Fruit fly (Drosophila melanogaster) whole organism, embryonic: ENCODE measurements around the gene CG43137.

Experiments used
- ATbp ChIP-seq: fragments of 200-800 bp; sonication (Bioruptor generic); optimal IDR thresholded peaks from 2 replicates; lab custom pipeline; 2017; ENCODE audit warnings: missing biosample characterization, mild to moderate bottlenecking, missing genetic modification characterization, missing genetic modification reagents
- Antp ChIP-seq: fragments of 200-800 bp; sonication (Bioruptor generic); optimal IDR thresholded peaks from 3 replicates; lab custom pipeline; 2016; ENCODE audit warnings: missing biosample characterization, missing genetic modification characterization
- Awh ChIP-seq: fragments of 200-800 bp; sonication (Bioruptor generic); IDR thresholded peaks from 2 replicates; pipeline ENCODE4, ENCODE4 v1.3.6; 2022; ENCODE audit warnings: missing biosample characterization, missing genetic modification characterization
- B-H2 ChIP-seq: fragments of 200-800 bp; sonication (Bioruptor generic); optimal IDR thresholded peaks from 2 replicates; lab custom pipeline; 2018; ENCODE audit warnings: missing biosample characterization, mild to moderate bottlenecking, missing genetic modification characterization
- CG10267 ChIP-seq: fragments of 200-800 bp; sonication (Bioruptor generic); optimal IDR thresholded peaks from 2 replicates; lab custom pipeline; 2018; ENCODE audit warnings: missing biosample characterization, mild to moderate bottlenecking, missing genetic modification characterization, moderate library complexity
- CG11247 ChIP-seq: fragments of 200-800 bp; sonication (Bioruptor generic); IDR thresholded peaks from 2 replicates; pipeline ENCODE4 v1.3.6; 2022; ENCODE audit warnings: missing biosample characterization, missing genetic modification characterization
- CG11456 ChIP-seq: fragments of 200-800 bp; sonication (Bioruptor generic); IDR thresholded peaks from 3 replicates; pipeline ENCODE4 v1.3.6; 2022; ENCODE audit warnings: missing biosample characterization, missing genetic modification characterization
- CG11695 ChIP-seq: fragments of 200-800 bp; sonication (Bioruptor generic); IDR thresholded peaks from 3 replicates; pipeline ENCODE4 v1.3.6; 2022; ENCODE audit warnings: missing biosample characterization, missing genetic modification characterization
- CG13894 ChIP-seq: fragments of 200-800 bp; sonication (Bioruptor generic); optimal IDR thresholded peaks from 3 replicates; lab custom pipeline; 2018; ENCODE audit warnings: missing biosample characterization, mild to moderate bottlenecking, missing genetic modification characterization, moderate library complexity
- CG1792 ChIP-seq: fragments of 200-800 bp; sonication (Bioruptor generic); optimal IDR thresholded peaks from 2 replicates; lab custom pipeline; 2016; ENCODE audit warnings: missing biosample characterization, missing genetic modification characterization
- CG18262 ChIP-seq: fragments of 200-800 bp; optimal IDR thresholded peaks from 3 replicates; lab custom pipeline; 2019; ENCODE audit warnings: missing biosample characterization, mild to moderate bottlenecking, missing genetic modification characterization, moderate library complexity
- CG2678 ChIP-seq: fragments of 200-800 bp; sonication (Bioruptor generic); optimal IDR thresholded peaks from 3 replicates; lab custom pipeline; 2019; ENCODE audit warnings: missing biosample characterization, mild to moderate bottlenecking, missing genetic modification characterization, moderate library complexity
- CG30020 ChIP-seq: fragments of 200-800 bp; optimal IDR thresholded peaks from 2 replicates; lab custom pipeline; 2019; ENCODE audit warnings: missing biosample characterization, mild to moderate bottlenecking, missing genetic modification characterization, moderate library complexity
- CG32772 ChIP-seq: fragments of 200-800 bp; sonication (Bioruptor generic); IDR thresholded peaks from 2 replicates; pipeline ENCODE4 v1.3.6; 2022; ENCODE audit warnings: missing biosample characterization, missing genetic modification characterization
- CG33213 ChIP-seq: fragments of 200-800 bp; sonication (Bioruptor generic); optimal IDR thresholded peaks from 3 replicates; lab custom pipeline; 2016; ENCODE audit warnings: missing biosample characterization, missing genetic modification characterization
- CG4328 ChIP-seq: fragments of 200-800 bp; sonication (Bioruptor generic); optimal IDR thresholded peaks from 3 replicates; lab custom pipeline; 2017; ENCODE audit warnings: missing biosample characterization, missing genetic modification reagents, missing genetic modification characterization
- CG7786 ChIP-seq: fragments of 200-800 bp; sonication (Bioruptor generic); optimal IDR thresholded peaks from 2 replicates; lab custom pipeline; 2016; ENCODE audit warnings: missing biosample characterization, missing genetic modification characterization
- CG8290 ChIP-seq, 3 experiments: fragments of 200-800 bp; sonication (Bioruptor generic); optimal IDR thresholded peaks; 2 replicates each; lab custom pipeline; 2016 to 2019; ENCODE audit warnings: missing biosample characterization in 3 of 3, missing genetic modification characterization in 3 of 3, mild to moderate bottlenecking in 2 of 3, moderate library complexity in 1 of 3
- CG8765 ChIP-seq: fragments of 200-800 bp; sonication (Bioruptor generic); IDR thresholded peaks from 2 replicates; pipeline ENCODE4 v1.3.6; 2022; ENCODE audit warnings: missing biosample characterization, missing genetic modification characterization
- CG9797 ChIP-seq: fragments of 200-800 bp; sonication (Bioruptor generic); optimal IDR thresholded peaks from 3 replicates; lab custom pipeline; 2018; ENCODE audit warnings: missing biosample characterization, mild to moderate bottlenecking, missing genetic modification characterization
- CG9876 ChIP-seq: fragments of 200-800 bp; sonication (Bioruptor generic); optimal IDR thresholded peaks from 2 replicates; lab custom pipeline; 2016; ENCODE audit warnings: missing biosample characterization, missing genetic modification characterization
- CG9932 ChIP-seq: fragments of 200-800 bp; sonication (Bioruptor generic); IDR thresholded peaks from 2 replicates; pipeline ENCODE4 v1.3.6; 2022; ENCODE audit warnings: missing biosample characterization, missing genetic modification characterization
- CrebB ChIP-seq: fragments of 200-800 bp; sonication (Bioruptor generic); optimal IDR thresholded peaks from 3 replicates; lab custom pipeline; 2018; ENCODE audit warnings: missing biosample characterization, mild to moderate bottlenecking, missing genetic modification characterization
- E2f2 ChIP-seq: fragments of 200-800 bp; sonication (Bioruptor generic); IDR thresholded peaks from 2 replicates; pipeline ENCODE4 v1.3.6; 2022; ENCODE audit warnings: missing biosample characterization, missing genetic modification characterization
- Ets65A ChIP-seq: fragments of 200-800 bp; sonication (Bioruptor generic); peaks from one replicate; lab custom pipeline; 2016; ENCODE audit warnings: missing biosample characterization, missing genetic modification characterization
- H15 ChIP-seq: fragments of 200-800 bp; sonication (Bioruptor generic); IDR thresholded peaks from 3 replicates; pipeline ENCODE4 v1.3.6; 2022; ENCODE audit warnings: missing biosample characterization, missing genetic modification characterization
- Mrtf ChIP-seq: fragments of 200-800 bp; sonication (Bioruptor generic); IDR thresholded peaks from 3 replicates; pipeline ENCODE4 v1.3.6; 2022; ENCODE audit warnings: missing biosample characterization, missing genetic modification characterization
- Myb ChIP-seq: fragments of 200-800 bp; sonication (Bioruptor generic); optimal IDR thresholded peaks from 2 replicates; lab custom pipeline; 2016; ENCODE audit warnings: missing biosample characterization, missing genetic modification characterization
- Sox102F ChIP-seq: fragments of 200-800 bp; sonication (Bioruptor generic); optimal IDR thresholded peaks from 2 replicates; lab custom pipeline; 2018; ENCODE audit warnings: missing biosample characterization, mild to moderate bottlenecking, missing genetic modification characterization, moderate library complexity
- Spps ChIP-seq: fragments of 200-800 bp; sonication (Bioruptor generic); optimal IDR thresholded peaks from 2 replicates; lab custom pipeline; 2018; ENCODE audit warnings: missing biosample characterization, mild to moderate bottlenecking, missing genetic modification characterization
- Usf ChIP-seq: fragments of 200-800 bp; sonication (Bioruptor generic); optimal IDR thresholded peaks from 2 replicates; lab custom pipeline; 2017; ENCODE audit warnings: missing genotype, missing biosample characterization, missing genetic modification characterization
- Vsx1 ChIP-seq: fragments of 200-800 bp; sonication (Bioruptor generic); optimal IDR thresholded peaks from 2 replicates; lab custom pipeline; 2017; ENCODE audit warnings: missing biosample characterization, mild to moderate bottlenecking, missing genetic modification characterization, missing genetic modification reagents
- ac ChIP-seq: fragments of 200-800 bp; sonication (Bioruptor generic); optimal IDR thresholded peaks from 3 replicates; lab custom pipeline; 2017; ENCODE audit warnings: missing biosample characterization, mild to moderate bottlenecking, missing genetic modification characterization
- bbx ChIP-seq: fragments of 200-800 bp; sonication (Bioruptor generic); IDR thresholded peaks from 2 replicates; pipeline ENCODE4 v1.3.6; 2022; ENCODE audit warnings: missing biosample characterization, missing genetic modification characterization; ENCODE audit not compliant: partially characterized antibody
- bcd ChIP-seq: fragments of 200-800 bp; sonication (Bioruptor generic); optimal IDR thresholded peaks from 2 replicates; lab custom pipeline; 2017; ENCODE audit warnings: missing biosample characterization, mild to moderate bottlenecking, missing genetic modification characterization
- gro ChIP-seq: fragments of 200-800 bp; sonication (Bioruptor generic); optimal IDR thresholded peaks from 2 replicates; lab custom pipeline; 2016; ENCODE audit warnings: missing biosample characterization, missing genetic modification characterization
- insv ChIP-seq, 2 experiments: fragments of 200-800 bp; sonication (Bioruptor generic); optimal IDR thresholded peaks; 3 replicates each; lab custom pipeline; 2016 to 2018; ENCODE audit warnings: missing biosample characterization in 2 of 2, missing genetic modification characterization in 2 of 2
- ken ChIP-seq: fragments of 200-800 bp; sonication (Bioruptor generic); IDR thresholded peaks from 3 replicates; pipeline ENCODE4 v1.3.6; 2022; ENCODE audit warnings: missing biosample characterization, missing genetic modification characterization
- knrl ChIP-seq: fragments of 200-800 bp; sonication (Bioruptor generic); IDR thresholded peaks from 3 replicates; pipeline ENCODE4 v1.3.6; 2022; ENCODE audit warnings: missing biosample characterization, missing genetic modification characterization; ENCODE audit not compliant: partially characterized antibody
- nom ChIP-seq: fragments of 200-800 bp; sonication (Bioruptor generic); optimal IDR thresholded peaks from 2 replicates; lab custom pipeline; 2017; ENCODE audit warnings: missing biosample characterization, missing genetic modification characterization, mild to moderate bottlenecking, moderate library complexity, missing genetic modification reagents
- otp ChIP-seq: fragments of 200-800 bp; sonication (Bioruptor generic); IDR thresholded peaks from 3 replicates; pipeline ENCODE4, ENCODE4 v1.3.6; 2022; ENCODE audit warnings: missing biosample characterization, missing genetic modification characterization
- pan ChIP-seq, 4 experiments: fragments of >200 bp in 3 of 4; fragments of 200-800 bp in 1 of 4; sonication (Bioruptor generic) in 1 of 4; optimal IDR thresholded peaks in 3 of 4; IDR thresholded peaks in 1 of 4; 2 replicates each; pipeline versions ENCODE4 v1.3.6 to Lab custom; 2017 to 2022; ENCODE audit warnings: missing biosample characterization in 2 of 4, missing genetic modification characterization in 2 of 4, mixed read lengths in 1 of 4
- peb ChIP-seq: fragments of 200-800 bp; sonication (Bioruptor generic); IDR thresholded peaks from 2 replicates; pipeline ENCODE4 v1.3.6; 2022; ENCODE audit warnings: missing biosample characterization, missing genetic modification characterization
- pita ChIP-seq: fragments of 200-800 bp; sonication (Bioruptor generic); optimal IDR thresholded peaks from 2 replicates; lab custom pipeline; 2017; ENCODE audit warnings: missing biosample characterization, mild to moderate bottlenecking, missing genetic modification characterization
- ranshi ChIP-seq: fragments of 200-800 bp; sonication (Bioruptor generic); IDR thresholded peaks from 2 replicates; pipeline ENCODE4 v1.3.6; 2022; ENCODE audit warnings: missing biosample characterization, missing genetic modification characterization
- sens ChIP-seq: fragments of 200-800 bp; sonication (Bioruptor generic); peaks from one replicate; lab custom pipeline; 2016; ENCODE audit warnings: missing biosample characterization, missing genetic modification characterization
- slbo ChIP-seq: fragments of 200-800 bp; sonication (Bioruptor generic); IDR thresholded peaks from 2 replicates; pipeline ENCODE4 v1.3.6; 2022; ENCODE audit warnings: missing biosample characterization, missing genetic modification characterization
- tio ChIP-seq: fragments of 200-800 bp; sonication (Bioruptor generic); optimal IDR thresholded peaks from 2 replicates; lab custom pipeline; 2017; ENCODE audit warnings: missing biosample characterization, missing genetic modification characterization, inconsistent platforms
- vvl ChIP-seq: fragments of 200-800 bp; sonication (Bioruptor generic); IDR thresholded peaks from 2 replicates; pipeline ENCODE4 v1.3.6; 2022; ENCODE audit warnings: missing biosample characterization, missing genetic modification characterization

The CG43137 gene

DNA sequence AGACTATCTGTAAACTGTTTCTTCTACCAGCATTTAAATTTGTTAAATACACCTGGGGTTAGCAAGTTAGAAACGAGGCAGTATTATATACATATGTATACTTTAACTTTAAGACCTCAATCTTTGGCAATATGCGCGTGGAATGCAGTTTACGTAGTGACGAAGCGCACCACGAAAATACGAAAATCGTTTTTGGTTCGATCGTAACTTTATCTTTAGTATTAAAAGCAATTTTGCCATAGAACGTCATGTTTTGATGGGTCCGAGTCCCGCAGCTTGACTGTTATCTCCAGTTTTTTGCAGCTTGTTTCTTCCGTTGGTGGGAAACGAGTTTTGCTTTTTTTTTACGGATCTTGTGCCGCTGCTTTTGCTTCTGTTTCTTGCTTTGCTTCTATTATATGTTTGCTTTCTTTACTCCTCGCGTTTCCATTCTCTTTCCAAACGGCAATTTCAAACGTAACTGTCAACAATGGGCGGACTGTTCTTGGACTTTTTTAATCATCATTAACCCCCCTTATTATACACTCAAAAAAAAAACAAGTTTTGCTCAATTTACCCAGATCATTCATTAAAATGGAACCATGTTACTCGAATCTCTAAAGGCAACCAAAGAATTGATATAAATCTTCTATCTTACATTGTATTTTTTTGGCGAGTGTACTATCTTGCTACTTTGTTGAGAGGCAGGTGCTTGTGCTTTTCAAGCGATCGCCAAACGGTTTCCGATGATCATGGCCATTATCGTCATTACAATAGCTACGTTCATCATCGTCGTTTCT is 26.9 kb upstream of the CG43137 start (continued):
- no peak for TF ChIP-seq Vsx1 (GFP tag; lab: Kevin White, UChicago)
- TF ChIP-seq CG8765 (GFP tag; lab: Robert Waterston, UW): no peak
- TF ChIP-seq Mrtf (GFP tag; lab: Robert Waterston, UW): no peak
- TF ChIP-seq pan (optimal IDR thresholded peaks at IDR 0.05; lab: Kevin White, UChicago): no peak
- peak in 1 of 2 experiments; percentile 37 for TF ChIP-seq pan (GFP tag; optimal IDR thresholded peaks at IDR 0.05 in 1 of 2, IDR thresholded peaks at IDR 0.05 in 1 of 2)
- TF ChIP-seq CG1792 (GFP tag; lab: Kevin White, UChicago): peak; percentile 14
- TF ChIP-seq CG11695 (GFP tag; lab: Robert Waterston, UW): 0 out of 3 replicates have a peak, but pooled peaks have one; percentile 28
- TF ChIP-seq E2f2 (GFP tag; lab: Robert Waterston, UW): no peak
- peak; percentile 14 for TF ChIP-seq CG33213 (GFP tag; lab: Kevin White, UChicago)
- TF ChIP-seq CG9932: peak; percentile 80
- no peak for TF ChIP-seq CG4328 (GFP tag; lab: Kevin White, UChicago)
- peak; percentile 61 for TF ChIP-seq ranshi (GFP tag; lab: Robert Waterston, UW)
- TF ChIP-seq CG10267 (tag; lab: Kevin White, UChicago): peak; percentile 10
- no peak for TF ChIP-seq peb (GFP tag; lab: Robert Waterston, UW)
- TF ChIP-seq slbo (GFP tag; lab: Robert Waterston, UW): peak; percentile 82
- TF ChIP-seq Spps (tag; lab: Kevin White, UChicago): no peak
- TF ChIP-seq Ets65A (GFP tag; lab: Kevin White, UChicago): no peak
- peak; percentile 38 for TF ChIP-seq Myb (GFP tag; lab: Kevin White, UChicago)
- TF ChIP-seq sens (GFP tag; lab: Kevin White, UChicago): peak; percentile 90
- TF ChIP-seq CG11456 (GFP tag; lab: Robert Waterston, UW): peak; percentile 61; the same call in 1 of the 3 replicates
- TF ChIP-seq CG9876 (GFP tag; lab: Kevin White, UChicago): no peak
- TF ChIP-seq CG18262 (tag; lab: Kevin White, UChicago): peak; percentile 15
- TF ChIP-seq CG8290 (GFP tag; optimal IDR thresholded peaks at IDR 0.05; lab: Kevin White, UChicago): no peak
- peak in 1 of 2 experiments; percentile 48 for TF ChIP-seq CG8290 (tag; optimal IDR thresholded peaks at IDR 0.05; lab: Kevin White, UChicago)
- no peak for TF ChIP-seq nom (GFP tag; lab: Kevin White, UChicago)
- peak; percentile 45; the same call in 1 of the 3 replicates for TF ChIP-seq ken (GFP tag; lab: Robert Waterston, UW)
- peak; percentile 27 for TF ChIP-seq tio
- TF ChIP-seq Antp: peak; percentile 25
- no peak for TF ChIP-seq H15 (GFP tag; lab: Robert Waterston, UW)
- TF ChIP-seq CG11247 (GFP tag; lab: Robert Waterston, UW): peak; percentile 17; the same call in 1 of the 2 replicates
- TF ChIP-seq pita (GFP tag; lab: Kevin White, UChicago): no peak
- TF ChIP-seq bbx: no peak
- no peak for TF ChIP-seq B-H2 (GFP tag; lab: Kevin White, UChicago)
- no peak for TF ChIP-seq otp (GFP tag; lab: Robert Waterston, UW)
- peak; percentile 61 for TF ChIP-seq gro (GFP tag; lab: Kevin White, UChicago)
- no peak for TF ChIP-seq ATbp
- TF ChIP-seq CG32772 (GFP tag; lab: Robert Waterston, UW): 0 out of 2 replicates have a peak, but pooled peaks have one; percentile 31
- TF ChIP-seq CG7786: peak; percentile 66
- no peak for TF ChIP-seq ac (GFP tag; lab: Kevin White, UChicago)
- TF ChIP-seq insv (GFP tag; optimal IDR thresholded peaks at IDR 0.05; lab: Kevin White, UChicago): no peak
- no peak for TF ChIP-seq knrl (GFP tag; lab: Robert Waterston, UW)
- TF ChIP-seq bcd (GFP tag; lab: Kevin White, UChicago): peak; percentile 52
- TF ChIP-seq Usf (GFP tag; lab: Kevin White, UChicago): peak; percentile 13
- no peak for TF ChIP-seq CG9797
- no peak for TF ChIP-seq CG13894 (tag; lab: Kevin White, UChicago)
- TF ChIP-seq CrebB (tag; lab: Kevin White, UChicago): no peak
- TF ChIP-seq vvl (GFP tag; lab: Robert Waterston, UW): peak; percentile 66; the same call in 1 of the 2 replicates
- TF ChIP-seq Sox102F (GFP tag; lab: Kevin White, UChicago): peak; percentile 20
- TF ChIP-seq CG2678 (tag; lab: Kevin White, UChicago): peak; percentile 48
- TF ChIP-seq CG30020 (tag; lab: Kevin White, UChicago): no peak
- TF ChIP-seq Awh: no peak
